Fruit fly (Drosophila melanogaster): ENCODE results near the gene Prp16.

The Prp16 gene

DNA sequence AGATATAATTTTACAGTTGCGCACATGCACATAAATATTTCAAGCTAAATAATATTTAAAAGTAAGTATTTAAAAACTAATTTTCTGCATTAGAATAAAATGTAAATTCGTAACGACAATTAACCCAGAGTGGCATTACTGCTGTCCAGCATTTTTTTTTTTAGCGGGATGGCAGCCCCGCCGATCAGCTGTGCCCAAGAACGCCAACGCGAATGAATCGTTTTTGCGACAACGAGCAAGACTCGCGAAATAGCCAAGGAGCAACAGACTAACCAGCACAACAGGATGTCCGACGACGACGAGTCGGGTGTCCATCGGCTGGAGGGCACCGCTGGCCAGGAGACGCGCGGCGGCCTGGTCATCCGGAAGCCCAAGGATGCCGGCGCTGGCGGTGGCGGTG is at the start of gene Prp16:
Prp16 (plus strand) TSS at position 185 of the 400 bp plus-strand sequence.
- TF ChIP-seq CG7045 (GFP tag; optimal IDR thresholded peaks at IDR 0.05) (no peak), Mnt (GFP tag; optimal IDR thresholded peaks at IDR 0.05) (no peak), pad (GFP tag; optimal IDR thresholded peaks at IDR 0.05) (no peak), Hr96 (GFP tag; optimal IDR thresholded peaks at IDR 0.05) (no peak), CG11617 (GFP tag; optimal IDR thresholded peaks at IDR 0.05) (no peak), CG7101 (tag; optimal IDR thresholded peaks at IDR 0.05) (no peak), CG5204 (GFP tag; optimal IDR thresholded peaks at IDR 0.05) (no peak), CG33017 (tag; optimal IDR thresholded peaks at IDR 0.05) (no peak), CG12768 (GFP tag; optimal IDR thresholded peaks at IDR 0.05) (no peak), toe (GFP tag; optimal IDR thresholded peaks at IDR 0.05) (no peak), kay (GFP tag; ENCODE audit: borderline replicate concordance) (no peak), tj (GFP tag; optimal IDR thresholded peaks at IDR 0.05) (no peak), cic (GFP tag; optimal IDR thresholded peaks at IDR 0.05) (no peak), cnc (optimal IDR thresholded peaks at IDR 0.05) (no peak), Clk (GFP tag; optimal IDR thresholded peaks at IDR 0.05) (no peak), ovo (GFP tag; optimal IDR thresholded peaks at IDR 0.05) (no peak)

DNA sequence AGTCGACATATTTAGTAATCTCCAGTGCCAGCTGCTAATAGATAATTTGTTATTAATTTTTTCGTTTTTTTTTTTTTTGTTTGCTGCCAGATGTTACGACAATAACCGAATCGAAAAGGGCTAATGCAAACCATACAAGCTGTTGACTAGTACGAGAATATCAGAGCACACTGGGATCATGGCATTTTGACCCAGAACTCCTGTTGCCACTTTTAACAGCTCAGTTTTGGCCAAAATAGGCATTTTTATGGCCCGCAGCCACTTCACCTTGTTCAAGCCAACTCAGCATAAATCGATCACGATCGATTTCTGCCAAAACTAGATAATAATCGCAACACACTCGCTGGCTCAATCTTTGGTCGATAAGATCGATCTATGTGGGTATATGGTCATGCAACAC is 49.3 kb upstream of the Prp16 start, which contains the start of gene CG12479:
CG12479 (minus strand) TSS at position 101 of the 400 bp plus-strand sequence.
- TF ChIP-seq tj (GFP tag; optimal IDR thresholded peaks at IDR 0.05) (no peak), CG1620 (GFP tag; optimal IDR thresholded peaks at IDR 0.05) (no peak)

DNA sequence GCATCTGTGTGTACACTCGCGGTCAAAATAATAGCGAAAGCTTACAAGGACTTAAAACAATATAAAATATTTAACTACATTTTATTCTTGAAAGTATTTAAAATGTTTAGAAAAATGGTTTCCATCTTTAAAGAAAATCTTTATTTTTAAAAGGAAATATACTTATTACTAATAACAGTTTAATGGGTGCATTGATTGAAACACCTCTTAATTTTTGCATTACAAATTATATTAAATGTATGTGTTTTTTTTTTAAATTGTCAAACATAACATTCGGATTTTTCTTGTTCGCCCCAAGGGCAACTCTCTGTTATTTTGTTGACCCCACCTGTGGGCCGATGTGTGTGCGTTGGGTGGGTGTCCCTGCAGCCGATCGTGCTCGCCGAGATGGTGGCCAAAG is 47.5 kb upstream of the Prp16 start:
- no peak for TF ChIP-seq CG5204 (GFP tag; optimal IDR thresholded peaks at IDR 0.05)
- TF ChIP-seq Mnt (GFP tag; optimal IDR thresholded peaks at IDR 0.05) = no peak
- no peak for TF ChIP-seq CG33017 (tag; optimal IDR thresholded peaks at IDR 0.05)
- no peak for TF ChIP-seq Clk (GFP tag; optimal IDR thresholded peaks at IDR 0.05)

DNA sequence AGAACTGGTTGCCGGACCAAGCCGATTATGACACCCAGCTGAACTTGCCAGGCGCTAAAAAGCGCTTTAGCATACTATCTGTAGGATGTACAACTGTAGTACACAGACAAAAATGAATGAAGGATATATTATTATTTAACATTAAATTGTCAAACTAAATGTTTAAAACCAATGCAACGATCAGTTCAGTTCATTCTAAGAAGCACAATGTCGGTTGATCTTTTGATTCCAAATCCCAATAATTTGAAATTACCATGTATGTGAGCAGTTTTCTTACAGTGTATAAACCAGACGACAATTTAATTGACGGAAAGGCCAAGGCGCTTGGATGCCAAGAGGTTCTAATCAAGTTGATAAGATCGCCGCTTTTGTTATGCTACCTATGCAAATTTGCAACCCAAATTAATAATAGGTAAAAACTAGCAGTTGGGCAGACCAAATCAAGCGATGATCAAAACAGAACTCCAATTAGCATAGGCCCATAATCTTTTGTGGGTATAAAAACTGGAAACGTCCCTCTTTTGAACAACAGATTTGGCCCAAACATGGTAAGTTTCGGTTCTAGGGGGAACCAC is 32.0 kb upstream of the Prp16 start, which contains the start of gene CG12480:
CG12480 (plus strand) TSS at position 525 of the 575 bp plus-strand sequence.
- no peak for TF ChIP-seq pad (GFP tag; optimal IDR thresholded peaks at IDR 0.05)
- no peak for TF ChIP-seq CG1620 (GFP tag; optimal IDR thresholded peaks at IDR 0.05)
- no peak for TF ChIP-seq Crg-1 (GFP tag; optimal IDR thresholded peaks at IDR 0.05)
- no peak for TF ChIP-seq CG12768 (GFP tag; optimal IDR thresholded peaks at IDR 0.05)
- TF ChIP-seq cic (GFP tag; optimal IDR thresholded peaks at IDR 0.05) = no peak
- no peak for TF ChIP-seq Hr96 (GFP tag; optimal IDR thresholded peaks at IDR 0.05)
- TF ChIP-seq CG33017 (tag; optimal IDR thresholded peaks at IDR 0.05) = no peak
- no peak for TF ChIP-seq CG14711 (tag; optimal IDR thresholded peaks at IDR 0.05)
- TF ChIP-seq Mnt (GFP tag; optimal IDR thresholded peaks at IDR 0.05) = no peak
- no peak for TF ChIP-seq kay (GFP tag; ENCODE audit: borderline replicate concordance)
- TF ChIP-seq Clk (GFP tag; optimal IDR thresholded peaks at IDR 0.05) = no peak
- no peak for TF ChIP-seq cnc (optimal IDR thresholded peaks at IDR 0.05)
- TF ChIP-seq toe (GFP tag; optimal IDR thresholded peaks at IDR 0.05) = no peak
- no peak for TF ChIP-seq CG5204 (GFP tag; optimal IDR thresholded peaks at IDR 0.05)
- no peak for TF ChIP-seq tj (GFP tag; optimal IDR thresholded peaks at IDR 0.05)
- TF ChIP-seq CG11617 (GFP tag; optimal IDR thresholded peaks at IDR 0.05) = no peak
- TF ChIP-seq CG7045 (GFP tag; optimal IDR thresholded peaks at IDR 0.05) = no peak

DNA sequence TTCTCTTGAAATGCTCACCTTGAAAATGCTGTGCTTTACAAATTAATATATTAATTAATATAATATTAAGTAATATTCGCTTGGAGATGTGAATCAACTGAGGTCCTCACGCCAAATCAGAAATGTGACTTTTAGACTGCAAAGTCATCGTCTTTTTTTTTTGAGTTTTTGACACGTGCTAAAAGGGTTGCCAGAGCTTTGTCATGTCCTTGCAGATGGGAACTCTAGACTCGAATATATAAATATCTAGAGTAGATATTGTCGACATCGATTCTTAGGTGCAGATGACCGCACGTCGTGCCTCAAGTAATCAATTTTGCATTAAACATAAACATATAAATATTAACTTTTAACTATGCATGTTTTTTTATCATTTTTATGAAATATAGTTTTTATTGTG is 28.6 kb upstream of the Prp16 start, which contains the start of gene betaNACtes1:
betaNACtes1 (minus strand) TSS at position 101 of the 400 bp plus-strand sequence.
- TF ChIP-seq CG12768 (GFP tag; optimal IDR thresholded peaks at IDR 0.05) (no peak), Crg-1 (GFP tag; optimal IDR thresholded peaks at IDR 0.05) (no peak), CG1620 (GFP tag; optimal IDR thresholded peaks at IDR 0.05) (no peak), CG14711 (tag; optimal IDR thresholded peaks at IDR 0.05) (no peak), pad (GFP tag; optimal IDR thresholded peaks at IDR 0.05) (no peak), Hr96 (GFP tag; optimal IDR thresholded peaks at IDR 0.05) (no peak), cnc (optimal IDR thresholded peaks at IDR 0.05) (no peak), bab1 (GFP tag; optimal IDR thresholded peaks at IDR 0.05) (no peak), tj (GFP tag; optimal IDR thresholded peaks at IDR 0.05) (no peak), Mnt (GFP tag; optimal IDR thresholded peaks at IDR 0.05) (no peak), CG5204 (GFP tag; optimal IDR thresholded peaks at IDR 0.05) (no peak), cic (GFP tag; optimal IDR thresholded peaks at IDR 0.05) (no peak), CG11617 (GFP tag; optimal IDR thresholded peaks at IDR 0.05) (no peak)

DNA sequence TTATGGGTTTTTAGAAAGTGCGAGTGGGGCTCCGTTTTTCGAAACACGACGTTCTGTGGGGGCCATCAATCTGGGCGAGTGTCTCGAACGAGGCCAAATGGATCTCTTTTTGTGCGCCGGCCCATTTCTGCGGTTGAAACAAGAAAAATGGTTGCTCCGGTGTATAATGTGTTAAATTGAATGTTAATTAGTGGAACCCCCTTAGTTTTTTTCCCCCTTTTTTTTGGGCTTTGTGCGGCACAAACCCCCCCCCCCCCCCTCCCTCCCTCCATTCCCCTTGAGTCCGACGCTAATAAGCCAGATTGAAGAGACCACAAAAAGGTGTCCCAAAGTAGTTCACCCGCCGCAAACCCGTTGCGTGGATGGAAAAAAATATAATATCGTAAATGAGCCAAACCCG is 27.5 kb upstream of the Prp16 start:
- TF ChIP-seq CG5204 (GFP tag; optimal IDR thresholded peaks at IDR 0.05) = no peak
- TF ChIP-seq CG7045 (GFP tag; optimal IDR thresholded peaks at IDR 0.05) = no peak
- no peak for TF ChIP-seq cnc (optimal IDR thresholded peaks at IDR 0.05)
- no peak for TF ChIP-seq CG14711 (tag; optimal IDR thresholded peaks at IDR 0.05)
- no peak for TF ChIP-seq Crg-1 (GFP tag; optimal IDR thresholded peaks at IDR 0.05)

DNA sequence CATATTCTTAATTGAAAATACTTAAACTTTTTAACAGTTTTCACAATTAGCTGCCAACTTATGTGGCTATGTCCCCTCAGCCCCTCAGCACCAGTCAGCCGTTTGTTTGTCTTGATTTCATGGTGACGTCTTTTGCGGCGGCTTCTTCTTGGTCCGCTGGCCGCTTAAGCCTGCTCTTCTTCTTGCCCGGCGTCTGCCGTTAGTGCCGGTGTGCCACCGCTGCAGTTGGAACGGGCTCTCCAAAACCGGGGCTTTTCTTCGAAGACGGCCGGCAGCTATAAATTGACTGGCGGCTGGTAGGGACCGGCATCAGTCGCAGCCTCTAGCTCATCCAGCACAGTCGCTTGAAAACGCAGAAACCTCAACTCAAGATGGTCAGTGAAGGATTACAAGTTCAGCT is 26.7 kb upstream of the Prp16 start, which contains the start of gene CG1368:
CG1368 (plus strand) TSS at position 301 of the 400 bp plus-strand sequence.
- no peak for TF ChIP-seq CG12768 (GFP tag; optimal IDR thresholded peaks at IDR 0.05)
- TF ChIP-seq CG33017 (tag; optimal IDR thresholded peaks at IDR 0.05) = no peak
- no peak for TF ChIP-seq cnc (optimal IDR thresholded peaks at IDR 0.05)
- no peak for TF ChIP-seq cic (GFP tag; optimal IDR thresholded peaks at IDR 0.05)
- no peak for TF ChIP-seq Mnt (GFP tag; optimal IDR thresholded peaks at IDR 0.05)
- TF ChIP-seq pad (GFP tag; optimal IDR thresholded peaks at IDR 0.05) = no peak
- TF ChIP-seq Clk (GFP tag; optimal IDR thresholded peaks at IDR 0.05) = no peak
- no peak for TF ChIP-seq Hr96 (GFP tag; optimal IDR thresholded peaks at IDR 0.05)
- TF ChIP-seq CG5204 (GFP tag; optimal IDR thresholded peaks at IDR 0.05) = no peak
- TF ChIP-seq bab1 (GFP tag; optimal IDR thresholded peaks at IDR 0.05) = no peak
- TF ChIP-seq CG14711 (tag; optimal IDR thresholded peaks at IDR 0.05) = no peak
- no peak for TF ChIP-seq kay (GFP tag; ENCODE audit: borderline replicate concordance)
- no peak for TF ChIP-seq CG1620 (GFP tag; optimal IDR thresholded peaks at IDR 0.05)

Measured in whole organism, adult.